Fruit fly (Drosophila melanogaster) whole organism, embryonic: Measurements from ENCODE around the gene CG11598.

ENCODE experiments used
- CG10209 ChIP-seq: fragments of 200-800 bp; sonication (Bioruptor generic); optimal IDR thresholded peaks from 3 replicates; lab custom pipeline; 2017; ENCODE audit warnings: missing biosample characterization, mild to moderate bottlenecking, missing genetic modification characterization, missing genetic modification reagents
- CG10431 ChIP-seq: fragments of 200-800 bp; sonication (Bioruptor generic); optimal IDR thresholded peaks from 3 replicates; lab custom pipeline; 2018; ENCODE audit warnings: missing biosample characterization, mild to moderate bottlenecking, missing genetic modification characterization
- CG10959 ChIP-seq: fragments of 200-800 bp; sonication (Bioruptor generic); IDR thresholded peaks from 2 replicates; pipeline ENCODE4 v1.3.6; 2022; ENCODE audit warnings: missing biosample characterization, missing genetic modification characterization
- CG12236 ChIP-seq: fragments of 200-800 bp; sonication (Bioruptor generic); optimal IDR thresholded peaks from 2 replicates; lab custom pipeline; 2016; ENCODE audit warnings: missing biosample characterization, missing genetic modification characterization
- CG12769 ChIP-seq: fragments of 200-800 bp; sonication (Bioruptor generic); optimal IDR thresholded peaks from 2 replicates; lab custom pipeline; 2019; ENCODE audit warnings: missing biosample characterization, mild to moderate bottlenecking, missing genetic modification characterization, moderate library complexity
- CG13424 ChIP-seq: fragments of 200-800 bp; sonication (Bioruptor generic); optimal IDR thresholded peaks from 2 replicates; lab custom pipeline; 2019; ENCODE audit warnings: missing biosample characterization, mild to moderate bottlenecking, missing genetic modification characterization, moderate library complexity
- CG14860 ChIP-seq: fragments of 200-800 bp; sonication (Bioruptor generic); IDR thresholded peaks from 3 replicates; pipeline ENCODE4 v1.3.6; 2022; ENCODE audit warnings: missing biosample characterization, missing genetic modification characterization; ENCODE audit not compliant: partially characterized antibody
- CG15011 ChIP-seq: fragments of 200-800 bp; sonication (Bioruptor generic); optimal IDR thresholded peaks from 3 replicates; lab custom pipeline; 2018; ENCODE audit warnings: missing biosample characterization, mild to moderate bottlenecking, missing genetic modification characterization
- CG17568 ChIP-seq: fragments of 200-800 bp; sonication (Bioruptor generic); optimal IDR thresholded peaks from 2 replicates; lab custom pipeline; 2018; ENCODE audit warnings: missing biosample characterization, mild to moderate bottlenecking, missing genetic modification characterization, moderate library complexity
- CG17912 ChIP-seq: fragments of 200-800 bp; sonication (Bioruptor generic); optimal IDR thresholded peaks from 2 replicates; lab custom pipeline; 2018; ENCODE audit warnings: missing biosample characterization, mild to moderate bottlenecking, missing genetic modification characterization
- CG1832 ChIP-seq: fragments of 200-800 bp; sonication (Bioruptor generic); optimal IDR thresholded peaks from 2 replicates; lab custom pipeline; 2017; ENCODE audit warnings: missing biosample characterization, mild to moderate bottlenecking, missing genetic modification characterization, inconsistent platforms
- CG18599 ChIP-seq: fragments of 200-800 bp; sonication (Bioruptor generic); optimal IDR thresholded peaks from 3 replicates; lab custom pipeline; 2017; ENCODE audit warnings: missing biosample characterization, missing genetic modification characterization, mild to moderate bottlenecking, moderate library complexity, missing genetic modification reagents
- CG31365 ChIP-seq: fragments of 200-800 bp; sonication (Bioruptor generic); optimal IDR thresholded peaks from 2 replicates; lab custom pipeline; 2018; ENCODE audit warnings: missing biosample characterization, mild to moderate bottlenecking, missing genetic modification characterization
- CG31388 ChIP-seq: fragments of 200-800 bp; sonication (Bioruptor generic); optimal IDR thresholded peaks from 2 replicates; lab custom pipeline; 2016; ENCODE audit warnings: missing biosample characterization, missing genetic modification characterization
- CG3163 ChIP-seq: fragments of 200-800 bp; sonication (Bioruptor generic); optimal IDR thresholded peaks from 3 replicates; lab custom pipeline; 2016; ENCODE audit warnings: missing biosample characterization, missing genetic modification characterization
- CG4360 ChIP-seq: fragments of 200-800 bp; sonication (Bioruptor generic); IDR thresholded peaks from 2 replicates; pipeline ENCODE4 v1.3.6; 2022; ENCODE audit warnings: missing biosample characterization, missing genetic modification characterization
- CG7372 ChIP-seq: fragments of 200-800 bp; sonication (Bioruptor generic); IDR thresholded peaks from 2 replicates; pipeline ENCODE4 v1.3.6; 2022; ENCODE audit warnings: missing biosample characterization, missing genetic modification characterization
- CG7745 ChIP-seq: fragments of 200-800 bp; sonication (Bioruptor generic); optimal IDR thresholded peaks from 2 replicates; lab custom pipeline; 2018; ENCODE audit warnings: missing biosample characterization, mild to moderate bottlenecking, missing genetic modification characterization, moderate library complexity
- CG8944 ChIP-seq: fragments of 200-800 bp; sonication (Bioruptor generic); optimal IDR thresholded peaks from 3 replicates; lab custom pipeline; 2016; ENCODE audit warnings: missing biosample characterization, missing genetic modification characterization
- CG9817 ChIP-seq: fragments of 200-800 bp; sonication (Bioruptor generic); optimal IDR thresholded peaks from 2 replicates; lab custom pipeline; 2018; ENCODE audit warnings: missing biosample characterization, mild to moderate bottlenecking, missing genetic modification characterization, moderate library complexity
- Chrac-16 ChIP-seq: fragments of 200-800 bp; sonication (Bioruptor generic); optimal IDR thresholded peaks from 3 replicates; lab custom pipeline; 2016; ENCODE audit warnings: missing biosample characterization, missing genetic modification characterization
- D ChIP-seq, 2 experiments: fragments of 200-800 bp in 1 of 2; fragments of >200 bp in 1 of 2; sonication (Bioruptor generic) in 1 of 2; optimal IDR thresholded peaks; 2 replicates in 1 of 2; 3 replicates in 1 of 2; lab custom pipeline; 2017; ENCODE audit warnings: mild to moderate bottlenecking in 1 of 2, missing biosample characterization in 1 of 2, missing genetic modification characterization in 1 of 2, missing genetic modification reagents in 1 of 2
- Dip2 ChIP-seq: fragments of 200-800 bp; sonication (Bioruptor generic); IDR thresholded peaks from 2 replicates; pipeline ENCODE4 v1.3.6; 2022; ENCODE audit warnings: missing biosample characterization, missing genetic modification characterization
- Gug ChIP-seq: fragments of 200-800 bp; sonication (Bioruptor generic); IDR thresholded peaks from 4 replicates; pipeline ENCODE4 v1.3.6; 2022; ENCODE audit warnings: missing biosample characterization, missing genetic modification characterization
- HLH3B ChIP-seq: fragments of 200-800 bp; sonication (Bioruptor generic); IDR thresholded peaks from 2 replicates; pipeline ENCODE4 v1.3.6; 2022; ENCODE audit warnings: missing biosample characterization, missing genetic modification characterization
- Hr39 ChIP-seq: fragments of >200 bp; optimal IDR thresholded peaks from 2 replicates; lab custom pipeline; 2017
- Med ChIP-seq: fragments of 200-800 bp; sonication (Bioruptor generic); peaks from one replicate; lab custom pipeline; 2016; ENCODE audit warnings: missing biosample characterization, missing genetic modification characterization, mild to moderate bottlenecking, inconsistent platforms, moderate library complexity
- Rx ChIP-seq: fragments of 200-800 bp; sonication (Bioruptor generic); IDR thresholded peaks from 2 replicates; pipeline ENCODE4 v1.3.6; 2022; ENCODE audit warnings: missing biosample characterization, missing genetic modification characterization
- Scr ChIP-seq: fragments of 200-800 bp; sonication (Bioruptor generic); IDR thresholded peaks from 2 replicates; pipeline ENCODE4 v1.3.6; 2022; ENCODE audit warnings: missing biosample characterization, missing genetic modification characterization; ENCODE audit not compliant: partially characterized antibody
- Stat92E ChIP-seq, 3 experiments: fragments of >200 bp in 2 of 3; fragments of 200-800 bp in 1 of 3; sonication (Bioruptor generic) in 1 of 3; optimal IDR thresholded peaks; 2 replicates each; lab custom pipeline; 2017 to 2019; ENCODE audit warnings: missing biosample characterization in 3 of 3, missing genetic modification characterization in 3 of 3, mild to moderate bottlenecking in 1 of 3, moderate library complexity in 1 of 3
- ap ChIP-seq: fragments of 200-800 bp; sonication (Bioruptor generic); IDR thresholded peaks from 2 replicates; pipeline ENCODE4 v1.3.6; 2022; ENCODE audit warnings: missing biosample characterization, missing genetic modification characterization
- az2 ChIP-seq: fragments of 200-800 bp; sonication (Bioruptor generic); optimal IDR thresholded peaks from 3 replicates; lab custom pipeline; 2016; ENCODE audit warnings: missing biosample characterization, missing genetic modification characterization
- bab2 ChIP-seq: fragments of 200-800 bp; sonication (Bioruptor generic); optimal IDR thresholded peaks from 2 replicates; lab custom pipeline; 2016; ENCODE audit warnings: missing biosample characterization, missing genetic modification characterization
- bbx ChIP-seq: fragments of 200-800 bp; sonication (Bioruptor generic); IDR thresholded peaks from 2 replicates; pipeline ENCODE4 v1.3.6; 2022; ENCODE audit warnings: missing biosample characterization, missing genetic modification characterization; ENCODE audit not compliant: partially characterized antibody
- bsh ChIP-seq, 2 experiments: fragments of 200-800 bp; sonication (Bioruptor generic); optimal IDR thresholded peaks; 2 replicates each; lab custom pipeline; 2017 to 2018; ENCODE audit warnings: mild to moderate bottlenecking in 2 of 2, missing biosample characterization in 2 of 2, missing genetic modification characterization in 2 of 2, moderate library complexity in 1 of 2
- cato ChIP-seq: fragments of 200-800 bp; sonication (Bioruptor generic); optimal IDR thresholded peaks from 2 replicates; lab custom pipeline; 2016; ENCODE audit warnings: missing biosample characterization, missing genetic modification characterization, borderline replicate concordance
- crol ChIP-seq: fragments of 200-800 bp; sonication (Bioruptor generic); IDR thresholded peaks from 2 replicates; pipeline ENCODE4 v1.3.6; 2022; ENCODE audit warnings: missing biosample characterization, missing genetic modification characterization
- eve ChIP-seq, 2 experiments: fragments of >200 bp; optimal IDR thresholded peaks; 2 replicates each; lab custom pipeline; 2017; ENCODE audit warnings: missing biosample characterization in 2 of 2, missing genetic modification characterization in 2 of 2
- fd96Cb ChIP-seq: fragments of 200-800 bp; sonication (Bioruptor generic); optimal IDR thresholded peaks from 2 replicates; lab custom pipeline; 2018; ENCODE audit warnings: missing biosample characterization, mild to moderate bottlenecking, missing genetic modification characterization, moderate library complexity
- grn ChIP-seq: fragments of 200-800 bp; sonication (Bioruptor generic); optimal IDR thresholded peaks from 3 replicates; lab custom pipeline; 2017; ENCODE audit warnings: missing biosample characterization, missing genetic modification characterization
- ind ChIP-seq: fragments of 200-800 bp; sonication (Bioruptor generic); optimal IDR thresholded peaks from 3 replicates; lab custom pipeline; 2016; ENCODE audit warnings: missing biosample characterization, missing genetic modification characterization
- mam ChIP-seq: fragments of 200-800 bp; sonication (Bioruptor generic); optimal IDR thresholded peaks from 3 replicates; lab custom pipeline; 2016; ENCODE audit warnings: missing biosample characterization, missing genetic modification characterization
- oc ChIP-seq: fragments of 200-800 bp; sonication (Bioruptor generic); optimal IDR thresholded peaks from 2 replicates; lab custom pipeline; 2018; ENCODE audit warnings: missing biosample characterization, mild to moderate bottlenecking, missing genetic modification characterization, moderate library complexity
- onecut ChIP-seq: fragments of 200-800 bp; sonication (Bioruptor generic); IDR thresholded peaks from 2 replicates; pipeline ENCODE4 v1.3.6; 2022; ENCODE audit warnings: missing biosample characterization, missing genetic modification characterization
- ranshi ChIP-seq: fragments of 200-800 bp; sonication (Bioruptor generic); IDR thresholded peaks from 2 replicates; pipeline ENCODE4 v1.3.6; 2022; ENCODE audit warnings: missing biosample characterization, missing genetic modification characterization
- sisA ChIP-seq: fragments of 200-800 bp; sonication (Bioruptor generic); IDR thresholded peaks from 2 replicates; pipeline ENCODE4 v1.3.6; 2022; ENCODE audit warnings: missing biosample characterization, missing genetic modification characterization
- tup ChIP-seq: fragments of 200-800 bp; sonication (Bioruptor generic); optimal IDR thresholded peaks from 2 replicates; lab custom pipeline; 2016; ENCODE audit warnings: missing biosample characterization, mild to moderate bottlenecking, missing genetic modification characterization, moderate library complexity
- twi ChIP-seq: fragments of 200-800 bp; optimal IDR thresholded peaks from 2 replicates; lab custom pipeline; 2019; ENCODE audit warnings: missing biosample characterization, mild to moderate bottlenecking, missing genetic modification characterization, moderate library complexity

Gene CG11598

DNA sequence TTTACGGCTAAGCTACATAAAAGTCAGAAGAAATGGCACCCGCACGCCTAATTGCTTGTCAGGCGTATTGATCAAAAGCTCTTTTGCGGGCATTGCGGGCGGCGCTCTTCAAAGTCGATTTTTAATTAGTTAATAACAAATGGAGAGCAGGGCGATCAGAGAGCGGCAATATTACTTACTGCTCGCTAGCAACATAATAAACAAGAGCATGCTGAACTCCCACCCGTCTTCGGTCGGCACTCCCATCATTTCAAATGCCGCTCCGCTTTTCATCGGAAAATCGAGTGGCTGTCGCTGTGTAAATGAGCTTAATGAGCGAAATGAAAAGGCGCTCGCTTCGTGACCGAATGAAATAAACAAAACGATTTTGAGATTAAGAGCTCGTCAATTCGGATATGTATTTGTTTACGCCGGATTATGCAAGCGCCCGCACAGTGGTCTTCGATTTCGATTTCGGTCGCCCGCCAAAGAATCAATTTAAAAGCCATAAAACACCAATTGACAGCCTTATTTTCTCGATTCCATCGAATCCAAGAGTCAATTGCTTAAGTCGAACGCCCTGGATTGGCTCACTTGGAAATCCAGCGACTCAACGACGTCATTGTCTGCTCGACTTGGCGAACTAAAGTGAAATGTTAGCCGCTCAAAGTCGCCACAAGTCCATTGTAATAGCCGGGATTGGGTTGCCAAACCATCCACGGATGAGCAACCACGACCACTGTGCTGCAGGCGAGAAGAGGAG is 19.0 kb downstream of the CG11598 start (continued):
- TF ChIP-seq ranshi (GFP tag; lab: Robert Waterston, UW): peak; percentile 76
- no peak for TF ChIP-seq CG4360
- TF ChIP-seq CG15011 (GFP tag; lab: Kevin White, UChicago): peak; percentile 74
- peak; percentile 57 for TF ChIP-seq Dip2 (GFP tag; lab: Robert Waterston, UW)
- TF ChIP-seq grn (GFP tag; lab: Kevin White, UChicago): no peak
- TF ChIP-seq CG12236 (GFP tag; lab: Kevin White, UChicago): peak; percentile 48
- peak; percentile 75 for TF ChIP-seq CG18599 (GFP tag; lab: Kevin White, UChicago)
- TF ChIP-seq CG12769 (tag; lab: Kevin White, UChicago): peak; percentile 66
- TF ChIP-seq HLH3B (GFP tag; lab: Robert Waterston, UW): peak; percentile 79
- peak; percentile 86 for TF ChIP-seq CG8944 (GFP tag; lab: Kevin White, UChicago)
- peak; percentile 76 for TF ChIP-seq oc (tag; lab: Kevin White, UChicago)
- TF ChIP-seq CG7745 (tag; lab: Kevin White, UChicago): no peak
- peak; percentile 54 for TF ChIP-seq CG17568 (GFP tag; lab: Kevin White, UChicago)
- TF ChIP-seq sisA (GFP tag; lab: Robert Waterston, UW): peak; percentile 91
- TF ChIP-seq D (optimal IDR thresholded peaks at IDR 0.05; lab: Kevin White, UChicago): no peak
- peak; percentile 84 for TF ChIP-seq D (GFP tag; optimal IDR thresholded peaks at IDR 0.05; lab: Kevin White, UChicago)
- no peak for TF ChIP-seq CG10431
- peak; percentile 73 for TF ChIP-seq Chrac-16 (GFP tag; lab: Kevin White, UChicago)
- peak; percentile 75 for TF ChIP-seq az2 (GFP tag; lab: Kevin White, UChicago)
- no peak for TF ChIP-seq CG1832
- peak; percentile 61 for TF ChIP-seq CG3163 (GFP tag; lab: Kevin White, UChicago)
- no peak for TF ChIP-seq bbx (GFP tag; lab: Robert Waterston, UW)
- TF ChIP-seq CG7372 (GFP tag; lab: Robert Waterston, UW): peak; percentile 84
- peak; percentile 97 for TF ChIP-seq Med
- 0 out of 3 replicates have a peak, but pooled peaks have one; percentile 19 for TF ChIP-seq CG14860 (GFP tag; lab: Robert Waterston, UW)
- peak; percentile 79 for TF ChIP-seq Rx (GFP tag; lab: Robert Waterston, UW)
- peak; percentile 33 for TF ChIP-seq CG31365 (tag; lab: Kevin White, UChicago)
- peak; percentile 78 for TF ChIP-seq CG9817 (tag; lab: Kevin White, UChicago)
- no peak for TF ChIP-seq Hr39 (lab: Kevin White, UChicago)
- no peak for TF ChIP-seq CG17912
- TF ChIP-seq CG31388 (GFP tag; lab: Kevin White, UChicago): no peak
- peak; percentile 45 for TF ChIP-seq tup
- TF ChIP-seq cato (GFP tag; lab: Kevin White, UChicago): peak; percentile 28
- TF ChIP-seq ind (GFP tag; lab: Kevin White, UChicago): peak; percentile 88
- peak; percentile 40; the same call in 1 of the 2 replicates for TF ChIP-seq CG10959 (GFP tag; lab: Robert Waterston, UW)
- TF ChIP-seq mam (GFP tag; lab: Kevin White, UChicago): peak; percentile 80
- TF ChIP-seq CG13424: peak; percentile 88
- no peak for TF ChIP-seq crol (GFP tag; lab: Robert Waterston, UW)
- peak; percentile 86 for TF ChIP-seq CG10209
- TF ChIP-seq bab2 (GFP tag; lab: Kevin White, UChicago): peak; percentile 76
- peak in 1 of 2 experiments; percentile 71 for TF ChIP-seq bsh (GFP tag; optimal IDR thresholded peaks at IDR 0.05; lab: Kevin White, UChicago)
- TF ChIP-seq Scr (GFP tag; lab: Robert Waterston, UW): no peak
- TF ChIP-seq onecut (GFP tag; lab: Robert Waterston, UW): peak; percentile 64
- TF ChIP-seq fd96Cb (tag; lab: Kevin White, UChicago): peak; percentile 84
- no peak for TF ChIP-seq Stat92E (GFP tag; optimal IDR thresholded peaks at IDR 0.05; lab: Kevin White, UChicago)
- peak; percentile 33 for TF ChIP-seq twi (tag; lab: Kevin White, UChicago)
- peak; percentile 81 for TF ChIP-seq Gug
- no peak for TF ChIP-seq eve (GFP tag; optimal IDR thresholded peaks at IDR 0.05; lab: Kevin White, UChicago)
- TF ChIP-seq ap (GFP tag; lab: Robert Waterston, UW): peak; percentile 78
